Worm (Caenorhabditis elegans) whole organism, L3 larva: ENCODE data around the gene F43D2.3.

Experiments used
- nhr-25 ChIP-seq: sonication (generic microtip); optimal IDR thresholded peaks from 2 replicates; lab custom pipeline; 2017; ENCODE audit warnings: missing biosample characterization, missing genetic modification characterization
- ztf-11 ChIP-seq: fragments of 150-350 bp; optimal IDR thresholded peaks from 2 replicates; lab custom pipeline; 2014; ENCODE audit warnings: missing biosample characterization, missing genetic modification characterization

DNA sequence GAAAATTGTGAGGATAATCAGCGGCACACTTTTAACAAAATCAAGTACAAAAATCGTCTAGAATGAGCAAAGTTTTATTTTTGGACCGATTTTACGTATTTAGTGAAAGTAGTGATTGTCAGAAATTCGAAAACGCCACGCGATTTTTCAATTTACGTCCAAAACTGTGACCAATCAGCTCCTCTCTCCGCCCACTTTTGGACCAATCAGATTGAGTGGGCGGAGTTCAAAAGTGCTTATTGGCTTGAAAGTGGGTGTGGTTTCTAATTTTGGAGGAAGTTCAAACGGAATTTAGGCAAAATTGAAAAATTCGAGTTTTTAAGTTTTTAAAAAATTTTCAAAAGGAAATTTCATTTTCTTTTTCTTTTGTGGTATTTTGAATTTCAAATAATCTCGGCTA lies 17.2 kb upstream of the F43D2.3 start:
- TF ChIP-seq nhr-25 (tag; lab: Kevin White, UChicago) = no peak
- TF ChIP-seq ztf-11 (tag; lab: Kevin White, UChicago) = no peak
